Fruit fly (Drosophila melanogaster) whole organism, embryonic: ENCODE results near the gene Srpk79D.

Experiments used
- Asciz ChIP-seq: fragments of 200-800 bp; sonication (Bioruptor generic); optimal IDR thresholded peaks from 2 replicates; lab custom pipeline; 2017; ENCODE audit warnings: missing biosample characterization, mild to moderate bottlenecking, missing genetic modification characterization, missing genetic modification reagents
- BEAF-32 ChIP-seq: fragments of 200-800 bp; sonication (Bioruptor generic); optimal IDR thresholded peaks from 3 replicates; lab custom pipeline; 2017; ENCODE audit warnings: missing biosample characterization, missing genetic modification characterization, mild to moderate bottlenecking, moderate library complexity, missing genetic modification reagents
- C15 ChIP-seq: fragments of 200-800 bp; sonication (Bioruptor generic); IDR thresholded peaks from 3 replicates; pipeline ENCODE4 v1.3.6; 2022; ENCODE audit warnings: missing biosample characterization, missing genetic modification characterization
- CG10267 ChIP-seq: fragments of 200-800 bp; sonication (Bioruptor generic); optimal IDR thresholded peaks from 2 replicates; lab custom pipeline; 2018; ENCODE audit warnings: missing biosample characterization, mild to moderate bottlenecking, missing genetic modification characterization, moderate library complexity
- CG11398 ChIP-seq: fragments of 200-800 bp; sonication (Bioruptor generic); optimal IDR thresholded peaks from 2 replicates; lab custom pipeline; 2016; ENCODE audit warnings: missing biosample characterization, missing genetic modification characterization
- CG13287 ChIP-seq: fragments of 200-800 bp; sonication (Bioruptor generic); IDR thresholded peaks from 2 replicates; pipeline ENCODE4 v1.3.6; 2022; ENCODE audit warnings: missing biosample characterization, missing genetic modification characterization; ENCODE audit not compliant: partially characterized antibody
- CG15696 ChIP-seq: fragments of 200-800 bp; sonication (Bioruptor generic); optimal IDR thresholded peaks from 2 replicates; lab custom pipeline; 2019; ENCODE audit warnings: missing biosample characterization, mild to moderate bottlenecking, missing genetic modification characterization, moderate library complexity
- CG1602 ChIP-seq: fragments of 200-800 bp; sonication (Bioruptor generic); optimal IDR thresholded peaks from 3 replicates; lab custom pipeline; 2016; ENCODE audit warnings: missing biosample characterization, missing genetic modification characterization
- CG17359 ChIP-seq: fragments of 200-800 bp; sonication (Bioruptor generic); optimal IDR thresholded peaks from 3 replicates; lab custom pipeline; 2018; ENCODE audit warnings: missing biosample characterization, mild to moderate bottlenecking, missing genetic modification characterization, moderate library complexity
- CG17612 ChIP-seq: fragments of 200-800 bp; sonication (Bioruptor generic); IDR thresholded peaks from 2 replicates; pipeline ENCODE4 v1.3.6; 2022; ENCODE audit warnings: missing biosample characterization, missing genetic modification characterization
- CG17802 ChIP-seq: fragments of 200-800 bp; sonication (Bioruptor generic); optimal IDR thresholded peaks from 2 replicates; lab custom pipeline; 2018; ENCODE audit warnings: missing biosample characterization, mild to moderate bottlenecking, missing genetic modification characterization, moderate library complexity
- CG1832 ChIP-seq: fragments of 200-800 bp; sonication (Bioruptor generic); optimal IDR thresholded peaks from 2 replicates; lab custom pipeline; 2017; ENCODE audit warnings: missing biosample characterization, mild to moderate bottlenecking, missing genetic modification characterization, inconsistent platforms
- CG30431 ChIP-seq: fragments of 200-800 bp; sonication (Bioruptor generic); optimal IDR thresholded peaks from 2 replicates; lab custom pipeline; 2017; ENCODE audit warnings: missing biosample characterization, missing genetic modification characterization
- CG3163 ChIP-seq: fragments of 200-800 bp; sonication (Bioruptor generic); optimal IDR thresholded peaks from 3 replicates; lab custom pipeline; 2016; ENCODE audit warnings: missing biosample characterization, missing genetic modification characterization
- CG3847 ChIP-seq: fragments of 200-800 bp; sonication (Bioruptor generic); IDR thresholded peaks from 2 replicates; pipeline ENCODE4 v1.3.6; 2022; ENCODE audit warnings: missing biosample characterization, missing genetic modification characterization
- CG4328 ChIP-seq: fragments of 200-800 bp; sonication (Bioruptor generic); optimal IDR thresholded peaks from 3 replicates; lab custom pipeline; 2017; ENCODE audit warnings: missing biosample characterization, missing genetic modification reagents, missing genetic modification characterization
- CG4854 ChIP-seq: fragments of 200-800 bp; sonication (Bioruptor generic); optimal IDR thresholded peaks from 2 replicates; lab custom pipeline; 2016; ENCODE audit warnings: missing biosample characterization, missing genetic modification characterization, inconsistent platforms
- CG7357 ChIP-seq: fragments of 200-800 bp; sonication (Bioruptor generic); IDR thresholded peaks from 3 replicates; pipeline ENCODE4 v1.3.6; 2022; ENCODE audit warnings: missing biosample characterization, missing genetic modification characterization
- CG9437 ChIP-seq: fragments of 200-800 bp; sonication (Bioruptor generic); optimal IDR thresholded peaks from 2 replicates; lab custom pipeline; 2018; ENCODE audit warnings: missing biosample characterization, mild to moderate bottlenecking, missing genetic modification characterization
- CoRest ChIP-seq: fragments of 200-800 bp; sonication (Bioruptor generic); optimal IDR thresholded peaks from 3 replicates; lab custom pipeline; 2018; ENCODE audit warnings: missing biosample characterization, mild to moderate bottlenecking, missing genetic modification characterization, moderate library complexity
- D ChIP-seq, 2 experiments: fragments of 200-800 bp in 1 of 2; fragments of >200 bp in 1 of 2; sonication (Bioruptor generic) in 1 of 2; optimal IDR thresholded peaks; 2 replicates in 1 of 2; 3 replicates in 1 of 2; lab custom pipeline; 2017; ENCODE audit warnings: mild to moderate bottlenecking in 1 of 2, missing biosample characterization in 1 of 2, missing genetic modification characterization in 1 of 2, missing genetic modification reagents in 1 of 2
- Dip2 ChIP-seq: fragments of 200-800 bp; sonication (Bioruptor generic); IDR thresholded peaks from 2 replicates; pipeline ENCODE4 v1.3.6; 2022; ENCODE audit warnings: missing biosample characterization, missing genetic modification characterization
- Doc2 ChIP-seq: fragments of 200-800 bp; sonication (Bioruptor generic); IDR thresholded peaks from 2 replicates; pipeline ENCODE4 v1.3.6; 2022; ENCODE audit warnings: missing biosample characterization, missing genetic modification characterization
- Elba2 ChIP-seq: fragments of 200-800 bp; sonication (Bioruptor generic); optimal IDR thresholded peaks from 3 replicates; lab custom pipeline; 2016; ENCODE audit warnings: missing biosample characterization, missing genetic modification characterization
- Hey ChIP-seq: fragments of 200-800 bp; sonication (Bioruptor generic); optimal IDR thresholded peaks from 3 replicates; lab custom pipeline; 2018; ENCODE audit warnings: missing biosample characterization, mild to moderate bottlenecking, missing genetic modification characterization
- Lhr ChIP-seq: fragments of 200-800 bp; sonication (Bioruptor generic); optimal IDR thresholded peaks from 3 replicates; lab custom pipeline; 2017; ENCODE audit warnings: mild to moderate bottlenecking, missing biosample characterization, missing genetic modification reagents, missing genetic modification characterization
- Nf-YC ChIP-seq: fragments of 200-800 bp; optimal IDR thresholded peaks from 3 replicates; lab custom pipeline; 2019; ENCODE audit warnings: missing biosample characterization, mild to moderate bottlenecking, missing genetic modification characterization, moderate library complexity
- Poxn ChIP-seq: fragments of 200-800 bp; sonication (Bioruptor generic); IDR thresholded peaks from 2 replicates; pipeline ENCODE4 v1.3.6; 2022; ENCODE audit warnings: missing biosample characterization, missing genetic modification characterization
- Six4 ChIP-seq: fragments of 200-800 bp; sonication (Bioruptor generic); optimal IDR thresholded peaks from 2 replicates; lab custom pipeline; 2016; ENCODE audit warnings: missing biosample characterization, missing genetic modification characterization
- Sox102F ChIP-seq: fragments of 200-800 bp; sonication (Bioruptor generic); optimal IDR thresholded peaks from 2 replicates; lab custom pipeline; 2018; ENCODE audit warnings: missing biosample characterization, mild to moderate bottlenecking, missing genetic modification characterization, moderate library complexity
- Spps ChIP-seq: fragments of 200-800 bp; sonication (Bioruptor generic); optimal IDR thresholded peaks from 2 replicates; lab custom pipeline; 2018; ENCODE audit warnings: missing biosample characterization, mild to moderate bottlenecking, missing genetic modification characterization
- Xrp1 ChIP-seq: fragments of 200-800 bp; sonication (Bioruptor generic); IDR thresholded peaks from 2 replicates; pipeline ENCODE4 v1.3.6; 2022; ENCODE audit warnings: missing biosample characterization, missing genetic modification characterization
- abd-A ChIP-seq: fragments of 200-800 bp; sonication (Bioruptor generic); optimal IDR thresholded peaks from 3 replicates; lab custom pipeline; 2019; ENCODE audit warnings: missing biosample characterization, mild to moderate bottlenecking, missing genetic modification characterization, moderate library complexity
- cad ChIP-seq: fragments of >200 bp; optimal IDR thresholded peaks from 2 replicates; lab custom pipeline; 2017; ENCODE audit warnings: missing biosample characterization, missing genetic modification characterization
- cas ChIP-seq: fragments of 200-800 bp; sonication (Bioruptor generic); IDR thresholded peaks from 2 replicates; pipeline ENCODE4 v1.3.6; 2022; ENCODE audit warnings: missing biosample characterization, missing genetic modification characterization
- gt ChIP-seq: fragments of 200-800 bp; sonication (Bioruptor generic); IDR thresholded peaks from 2 replicates; pipeline ENCODE4 v1.3.6; 2022; ENCODE audit warnings: missing biosample characterization, missing genetic modification characterization
- hb ChIP-seq: fragments of 200-800 bp; sonication (Bioruptor generic); IDR thresholded peaks from 3 replicates; pipeline ENCODE4 v1.3.6; 2022; ENCODE audit warnings: missing biosample characterization, missing genetic modification characterization; ENCODE audit not compliant: partially characterized antibody
- hkb ChIP-seq, 2 experiments: fragments of 200-800 bp in 1 of 2; fragments of >200 bp in 1 of 2; sonication (Bioruptor generic) in 1 of 2; IDR thresholded peaks in 1 of 2; optimal IDR thresholded peaks in 1 of 2; 2 replicates each; pipeline versions ENCODE4 v1.3.6 to Lab custom; 2017 to 2022; ENCODE audit warnings: missing biosample characterization in 1 of 2, missing genetic modification characterization in 1 of 2
- hth ChIP-seq: fragments of >200 bp; optimal IDR thresholded peaks from 2 replicates; lab custom pipeline; 2017; ENCODE audit warnings: inconsistent platforms
- jigr1 ChIP-seq: fragments of 200-800 bp; sonication (Bioruptor generic); IDR thresholded peaks from 3 replicates; pipeline ENCODE4 v1.3.6; 2022; ENCODE audit warnings: missing biosample characterization, missing genetic modification characterization
- mam ChIP-seq: fragments of 200-800 bp; sonication (Bioruptor generic); optimal IDR thresholded peaks from 3 replicates; lab custom pipeline; 2016; ENCODE audit warnings: missing biosample characterization, missing genetic modification characterization
- pum ChIP-seq: fragments of 200-800 bp; sonication (Bioruptor generic); optimal IDR thresholded peaks from 2 replicates; lab custom pipeline; 2016; ENCODE audit warnings: missing biosample characterization, missing genetic modification characterization
- ro ChIP-seq: fragments of 200-800 bp; sonication (Bioruptor generic); IDR thresholded peaks from 2 replicates; pipeline ENCODE4 v1.3.6; 2022; ENCODE audit warnings: missing biosample characterization, missing genetic modification characterization
- schlank ChIP-seq: fragments of 200-800 bp; sonication (Bioruptor generic); optimal IDR thresholded peaks from 2 replicates; lab custom pipeline; 2018; ENCODE audit warnings: missing biosample characterization, mild to moderate bottlenecking, missing genetic modification characterization
- seq ChIP-seq: fragments of 200-800 bp; sonication (Bioruptor generic); IDR thresholded peaks from 2 replicates; pipeline ENCODE4 v1.3.6; 2022; ENCODE audit warnings: missing biosample characterization, missing genetic modification characterization
- sim ChIP-seq: fragments of 200-800 bp; sonication (Bioruptor generic); IDR thresholded peaks from 2 replicates; pipeline ENCODE4 v1.3.6; 2022; ENCODE audit warnings: missing biosample characterization, missing genetic modification characterization
- sima ChIP-seq: fragments of 200-800 bp; sonication (Bioruptor generic); optimal IDR thresholded peaks from 2 replicates; lab custom pipeline; 2016; ENCODE audit warnings: missing biosample characterization, missing genetic modification characterization
- wdn ChIP-seq: fragments of 200-800 bp; sonication (Bioruptor generic); IDR thresholded peaks from 2 replicates; pipeline ENCODE4 v1.3.6; 2022; ENCODE audit warnings: missing biosample characterization, missing genetic modification characterization
- z ChIP-seq: fragments of 200-800 bp; sonication (Bioruptor generic); IDR thresholded peaks from 3 replicates; pipeline ENCODE4 v1.3.6; 2022; ENCODE audit warnings: missing biosample characterization, missing genetic modification characterization
- zf30C ChIP-seq: fragments of 200-800 bp; sonication (Bioruptor generic); optimal IDR thresholded peaks from 3 replicates; lab custom pipeline; 2018; ENCODE audit warnings: missing biosample characterization, mild to moderate bottlenecking, missing genetic modification characterization
- zfh1 ChIP-seq: fragments of 200-800 bp; sonication (Bioruptor generic); IDR thresholded peaks from 3 replicates; pipeline ENCODE4 v1.3.6; 2022; ENCODE audit warnings: missing biosample characterization, missing genetic modification characterization

Srpk79D gene

DNA sequence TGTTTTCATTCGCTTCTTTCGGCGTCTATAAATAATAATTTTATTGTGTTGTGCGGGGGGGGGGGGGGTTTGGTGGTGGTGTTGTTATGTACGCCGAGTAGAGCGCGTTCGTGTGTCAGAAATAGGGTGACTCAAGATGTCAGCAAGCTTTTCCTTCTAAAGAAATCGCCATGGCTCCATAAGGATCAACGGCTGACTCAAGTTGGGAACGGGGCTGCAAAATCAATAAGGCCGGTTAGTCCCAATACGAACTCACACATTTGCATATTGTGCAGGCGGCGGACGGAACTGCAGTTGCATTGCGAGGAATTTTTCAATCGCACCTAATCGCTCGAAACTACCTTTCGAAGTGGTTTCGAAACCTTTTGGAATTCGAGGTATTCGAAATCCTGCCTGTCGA is 2.8 kb downstream of the Srpk79D start (continued):
- TF ChIP-seq zfh1 (GFP tag; lab: Robert Waterston, UW) (no peak), CG1602 (no peak), CG4328 (GFP tag; lab: Kevin White, UChicago) (no peak), abd-A (tag; lab: Kevin White, UChicago) (no peak), jigr1 (no peak), CG3847 (peak; percentile 61), CG17612 (GFP tag; lab: Robert Waterston, UW) (peak; percentile 39; the same call in 1 of the 2 replicates), Spps (tag; lab: Kevin White, UChicago) (no peak), schlank (no peak), seq (GFP tag; lab: Robert Waterston, UW) (peak; percentile 17; the same call in 1 of the 2 replicates), CG13287 (GFP tag; lab: Robert Waterston, UW) (no peak), CG11398 (no peak), hth (lab: Kevin White, UChicago) (no peak), zf30C (GFP tag; lab: Kevin White, UChicago) (no peak), CG9437 (GFP tag; lab: Kevin White, UChicago) (no peak), gt (GFP tag; lab: Robert Waterston, UW) (no peak), BEAF-32 (no peak), mam (GFP tag; lab: Kevin White, UChicago) (peak; percentile 6), CG4854 (GFP tag; lab: Kevin White, UChicago) (no peak), Lhr (GFP tag; lab: Kevin White, UChicago) (no peak), Elba2 (GFP tag; lab: Kevin White, UChicago) (no peak), pum (no peak), Sox102F (GFP tag; lab: Kevin White, UChicago) (peak; percentile 44), cad (GFP tag; lab: Kevin White, UChicago) (no peak), hb (GFP tag; lab: Robert Waterston, UW) (no peak), CG1832 (GFP tag; lab: Kevin White, UChicago) (no peak), CG3163 (no peak), Xrp1 (GFP tag; lab: Robert Waterston, UW) (no peak), CG15696 (tag; lab: Kevin White, UChicago) (no peak), hkb (optimal IDR thresholded peaks at IDR 0.05; lab: Kevin White, UChicago) (no peak), hkb (GFP tag; IDR thresholded peaks at IDR 0.05; lab: Robert Waterston, UW) (peak; percentile 40; the same call in 1 of the 2 replicates), Doc2 (GFP tag; lab: Robert Waterston, UW) (no peak), Hey (tag; lab: Kevin White, UChicago) (no peak), C15 (no peak), CG7357 (GFP tag; lab: Robert Waterston, UW) (peak; percentile 38; the same call in 1 of the 3 replicates), z (GFP tag; lab: Robert Waterston, UW) (no peak), CG10267 (tag; lab: Kevin White, UChicago) (no peak), CoRest (tag; lab: Kevin White, UChicago) (peak; percentile 51), D (optimal IDR thresholded peaks at IDR 0.05; lab: Kevin White, UChicago) (no peak), D (GFP tag; optimal IDR thresholded peaks at IDR 0.05; lab: Kevin White, UChicago) (no peak), ro (GFP tag; lab: Robert Waterston, UW) (no peak), cas (no peak), Dip2 (no peak), CG17802 (tag; lab: Kevin White, UChicago) (no peak), CG17359 (tag; lab: Kevin White, UChicago) (peak; percentile 28), CG30431 (GFP tag; lab: Kevin White, UChicago) (no peak), Asciz (no peak), sim (GFP tag; lab: Robert Waterston, UW) (no peak), Nf-YC (tag; lab: Kevin White, UChicago) (no peak), wdn (GFP tag; lab: Robert Waterston, UW) (0 out of 2 replicates have a peak, but pooled peaks have one; percentile 5), Six4 (GFP tag; lab: Kevin White, UChicago) (no peak), Poxn (GFP tag; lab: Robert Waterston, UW) (0 out of 2 replicates have a peak, but pooled peaks have one; percentile 13), sima (no peak)
